Fruit fly (Drosophila melanogaster): Measurements from ENCODE around the gene Zir.
A peak's percentile ranks its signal among the peaks of the same experiment; 100 is the strongest.

- TF ChIP-seq CG9948 (tag; optimal IDR thresholded peaks at IDR 0.05) (no peak), CG15710 (tag; optimal IDR thresholded peaks at IDR 0.05) (no peak), Snoo (tag; optimal IDR thresholded peaks at IDR 0.05) (no peak), CG34367 (tag; optimal IDR thresholded peaks at IDR 0.05) (no peak), CG4496 (GFP tag; IDR thresholded peaks at IDR 0.05) (0 out of 3 replicates have a peak, but pooled peaks have one; percentile 24), rn (GFP tag; IDR thresholded peaks at IDR 0.05) (no peak), Ets98B (GFP tag; IDR thresholded peaks at IDR 0.05) (no peak), CG17806 (tag; optimal IDR thresholded peaks at IDR 0.05) (no peak), CG14655 (GFP tag; optimal IDR thresholded peaks at IDR 0.05) (no peak), CG10348 (GFP tag; IDR thresholded peaks at IDR 0.05) (no peak), Pif1A (GFP tag; optimal IDR thresholded peaks at IDR 0.05) (peak; percentile 13)
Observed at dm6 chr2L:128296-128715, 33.8 kb downstream of the Zir start.

All from whole organism, pupa.